Fruit fly (Drosophila melanogaster) whole organism, adult: ENCODE results near the gene Ccdc39.

Experiments
- CG33017 ChIP-seq: fragments of 200-800 bp; sonication (Bioruptor generic); optimal IDR thresholded peaks from 2 replicates; lab custom pipeline; 2018; ENCODE audit warnings: missing biosample characterization, mild to moderate bottlenecking, missing genetic modification characterization, moderate library complexity
- CG7101 ChIP-seq: fragments of 200-800 bp; sonication (Bioruptor generic); optimal IDR thresholded peaks from 2 replicates; lab custom pipeline; 2018; ENCODE audit warnings: missing biosample characterization, mild to moderate bottlenecking, missing genetic modification characterization, moderate library complexity
- cic ChIP-seq: fragments of 200-800 bp; sonication (Bioruptor generic); optimal IDR thresholded peaks from 2 replicates; lab custom pipeline; 2017; ENCODE audit warnings: missing biosample characterization, mild to moderate bottlenecking, missing genetic modification characterization, moderate library complexity
- kay ChIP-seq: fragments of 200-800 bp; sonication (Bioruptor generic); peaks from one replicate; lab custom pipeline; 2016; ENCODE audit warnings: missing biosample characterization, missing genetic modification characterization, borderline replicate concordance

DNA sequence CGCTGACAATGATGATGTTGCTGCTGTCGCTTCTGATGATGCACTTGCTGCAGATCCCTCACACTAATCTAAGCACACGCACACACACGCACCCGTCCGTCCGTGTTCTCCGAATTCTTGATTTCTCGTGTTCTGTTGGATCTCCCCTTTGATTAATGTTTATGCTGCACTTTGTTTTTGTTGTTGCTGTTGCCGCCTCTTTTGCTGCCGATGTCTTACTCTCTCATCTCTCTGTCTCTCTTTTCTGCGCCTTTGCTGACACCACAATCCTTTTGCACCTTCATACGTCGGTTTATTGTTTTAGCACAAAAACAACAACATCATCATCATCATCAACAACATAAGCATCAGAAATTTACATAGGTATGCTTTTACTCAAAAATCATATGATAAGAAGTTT lies 13.5 kb upstream of the Ccdc39 start:
- TF ChIP-seq kay (GFP tag; lab: Kevin White, UChicago) (no peak), CG33017 (tag; lab: Kevin White, UChicago) (no peak), CG7101 (tag; lab: Kevin White, UChicago) (no peak), cic (GFP tag; lab: Kevin White, UChicago) (no peak)
